Fruit fly (Drosophila melanogaster) whole organism, pupa: ENCODE results near the gene RpL26.

ENCODE experiments used
- CG34367 ChIP-seq: fragments of 200-800 bp; sonication (Bioruptor generic); optimal IDR thresholded peaks from 2 replicates; lab custom pipeline; 2018; ENCODE audit warnings: missing biosample characterization, mild to moderate bottlenecking, missing genetic modification characterization
- CG4496 ChIP-seq: fragments of 200-800 bp; sonication (Bioruptor generic); IDR thresholded peaks from 3 replicates; pipeline ENCODE4 v1.3.6; 2022; ENCODE audit warnings: missing biosample characterization, missing genetic modification characterization
- CG8159 ChIP-seq: fragments of 200-800 bp; sonication (Bioruptor generic); optimal IDR thresholded peaks from 3 replicates; lab custom pipeline; 2018; ENCODE audit warnings: missing biosample characterization, mild to moderate bottlenecking, missing genetic modification characterization, moderate library complexity
- CG9948 ChIP-seq: fragments of 200-800 bp; sonication (Bioruptor generic); optimal IDR thresholded peaks from 2 replicates; lab custom pipeline; 2018; ENCODE audit warnings: missing biosample characterization, mild to moderate bottlenecking, missing genetic modification characterization, moderate library complexity
- D1 ChIP-seq: fragments of 200-800 bp; sonication (Bioruptor generic); optimal IDR thresholded peaks from 2 replicates; lab custom pipeline; 2018; ENCODE audit warnings: missing biosample characterization, mild to moderate bottlenecking, missing genetic modification characterization, moderate library complexity
- EcR ChIP-seq: fragments of 200-800 bp; sonication (Bioruptor generic); optimal IDR thresholded peaks from 3 replicates; lab custom pipeline; 2019; ENCODE audit warnings: missing biosample characterization, missing genetic modification characterization, mild to moderate bottlenecking, moderate library complexity, missing genetic modification reagents
- Ets98B ChIP-seq: fragments of 200-800 bp; sonication (Bioruptor generic); IDR thresholded peaks from 2 replicates; pipeline ENCODE4 v1.3.6; 2022; ENCODE audit warnings: missing biosample characterization, missing genetic modification characterization
- Pif1A ChIP-seq: fragments of 200-800 bp; sonication (Bioruptor generic); optimal IDR thresholded peaks from 3 replicates; lab custom pipeline; 2016; ENCODE audit warnings: missing biosample characterization, missing genetic modification characterization
- Snoo ChIP-seq: fragments of 200-800 bp; sonication (Bioruptor generic); optimal IDR thresholded peaks from 3 replicates; lab custom pipeline; 2017; ENCODE audit warnings: missing biosample characterization, mild to moderate bottlenecking, missing genetic modification characterization, inconsistent platforms
- gl ChIP-seq: fragments of 200-800 bp; sonication (Bioruptor generic); optimal IDR thresholded peaks from 2 replicates; lab custom pipeline; 2018; ENCODE audit warnings: missing biosample characterization, mild to moderate bottlenecking, missing genetic modification characterization
- rn ChIP-seq: fragments of 200-800 bp; sonication (Bioruptor generic); IDR thresholded peaks from 2 replicates; pipeline ENCODE4 v1.3.6; 2022; ENCODE audit warnings: missing biosample characterization, missing genetic modification characterization

dm6 chr3L:18872440-18872839, 26.2 kb upstream of the RpL26 start, which contains the start of the genes Rad9 and Uggt:
- no peak for TF ChIP-seq Snoo (tag; lab: Kevin White, UChicago)
- TF ChIP-seq CG4496 = no peak
- TF ChIP-seq Ets98B = no peak
- TF ChIP-seq EcR (GFP tag; lab: Kevin White, UChicago) = no peak
- TF ChIP-seq D1 (tag; lab: Kevin White, UChicago) = no peak
- no peak for TF ChIP-seq gl (tag; lab: Kevin White, UChicago)
- no peak for TF ChIP-seq CG8159 (tag; lab: Kevin White, UChicago)
- no peak for TF ChIP-seq CG34367 (tag; lab: Kevin White, UChicago)
- TF ChIP-seq CG9948 (tag; lab: Kevin White, UChicago) = no peak
- no peak for TF ChIP-seq Pif1A (GFP tag; lab: Kevin White, UChicago)
- no peak for TF ChIP-seq rn (GFP tag; lab: Robert Waterston, UW)
